Worm (Caenorhabditis elegans) whole organism, L4 larva: ENCODE data around the gene R01E6.2.

Experiments used
- T26A8.4 ChIP-seq: fragments of 200-800 bp; sonication (Bioruptor generic); IDR thresholded peaks from 2 replicates; pipeline ENCODE4 v1.3.6; 2022; ENCODE audit warnings: missing genetic modification characterization, missing compliant biosample characterization
- egl-27 ChIP-seq: sonication (generic microtip); optimal IDR thresholded peaks from 3 replicates; lab custom pipeline; 2017; ENCODE audit warnings: missing biosample characterization, missing genetic modification reagents, missing genetic modification characterization
- jun-1 ChIP-seq: fragments of 150-350 bp; optimal IDR thresholded peaks from 2 replicates; lab custom pipeline; 2014; ENCODE audit warnings: missing biosample characterization, missing genetic modification reagents, missing genetic modification characterization
- spr-3 ChIP-seq: fragments of 200-800 bp; sonication (Bioruptor generic); optimal IDR thresholded peaks from 2 replicates; lab custom pipeline; 2018; ENCODE audit warnings: mild to moderate bottlenecking, missing genetic modification characterization, missing compliant biosample characterization

DNA sequence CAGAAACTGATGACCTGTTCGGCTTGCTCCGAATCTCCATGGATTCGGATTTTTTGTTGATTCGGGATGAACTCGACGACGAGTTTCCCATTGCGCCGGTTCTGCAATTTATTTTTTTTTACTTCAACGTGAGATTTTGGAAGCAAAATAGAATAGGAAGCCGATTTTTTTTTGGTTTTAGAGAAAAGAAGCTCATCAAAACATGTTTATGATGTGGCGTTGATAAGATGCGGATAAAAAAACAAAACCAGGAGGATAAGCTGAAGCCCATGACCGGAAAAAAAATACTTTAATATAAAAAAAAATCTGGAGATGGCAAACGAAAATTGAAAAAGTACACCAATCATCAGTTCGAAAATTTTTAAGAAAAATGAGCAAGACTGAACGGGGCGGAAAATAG lies 10.3 kb downstream of the R01E6.2 start, which contains the start of gene glb-20:
- TF ChIP-seq egl-27 (no peak), T26A8.4 (GFP tag; lab: Robert Waterston, UW) (no peak), jun-1 (no peak), spr-3 (GFP tag; lab: Kevin White, UChicago) (no peak)
